Fruit fly (Drosophila melanogaster) whole organism, embryonic: ENCODE measurements around the gene kis.

Experiments
- Awh ChIP-seq: fragments of 200-800 bp; sonication (Bioruptor generic); IDR thresholded peaks from 2 replicates; pipeline ENCODE4, ENCODE4 v1.3.6; 2022; ENCODE audit warnings: missing biosample characterization, missing genetic modification characterization
- CG11695 ChIP-seq: fragments of 200-800 bp; sonication (Bioruptor generic); IDR thresholded peaks from 3 replicates; pipeline ENCODE4 v1.3.6; 2022; ENCODE audit warnings: missing biosample characterization, missing genetic modification characterization
- CG11723 ChIP-seq: fragments of 200-800 bp; sonication (Bioruptor generic); optimal IDR thresholded peaks from 2 replicates; lab custom pipeline; 2017; ENCODE audit warnings: missing biosample characterization, mild to moderate bottlenecking, missing genetic modification characterization
- CG12299 ChIP-seq: fragments of 200-800 bp; sonication (Bioruptor generic); optimal IDR thresholded peaks from 2 replicates; lab custom pipeline; 2018; ENCODE audit warnings: missing biosample characterization, mild to moderate bottlenecking, missing genetic modification characterization
- CG13287 ChIP-seq: fragments of 200-800 bp; sonication (Bioruptor generic); IDR thresholded peaks from 2 replicates; pipeline ENCODE4 v1.3.6; 2022; ENCODE audit warnings: missing biosample characterization, missing genetic modification characterization; ENCODE audit not compliant: partially characterized antibody
- CG14050 ChIP-seq: fragments of 200-800 bp; sonication (Bioruptor generic); IDR thresholded peaks from 3 replicates; pipeline ENCODE4 v1.3.6; 2022; ENCODE audit warnings: missing biosample characterization, missing genetic modification characterization
- CG1529 ChIP-seq: fragments of 200-800 bp; sonication (Bioruptor generic); optimal IDR thresholded peaks from 3 replicates; lab custom pipeline; 2018; ENCODE audit warnings: missing biosample characterization, missing genetic modification characterization
- CG16815 ChIP-seq: fragments of 200-800 bp; sonication (Bioruptor generic); optimal IDR thresholded peaks from 3 replicates; lab custom pipeline; 2017; ENCODE audit warnings: missing biosample characterization, mild to moderate bottlenecking, missing genetic modification characterization
- CG17361 ChIP-seq: fragments of 200-800 bp; sonication (Bioruptor generic); IDR thresholded peaks from 3 replicates; pipeline ENCODE4 v1.3.6; 2022; ENCODE audit warnings: missing biosample characterization, missing genetic modification characterization
- CG17802 ChIP-seq: fragments of 200-800 bp; sonication (Bioruptor generic); optimal IDR thresholded peaks from 2 replicates; lab custom pipeline; 2018; ENCODE audit warnings: missing biosample characterization, mild to moderate bottlenecking, missing genetic modification characterization, moderate library complexity
- CG1792 ChIP-seq: fragments of 200-800 bp; sonication (Bioruptor generic); optimal IDR thresholded peaks from 2 replicates; lab custom pipeline; 2016; ENCODE audit warnings: missing biosample characterization, missing genetic modification characterization
- CG18619 ChIP-seq: fragments of 200-800 bp; sonication (Bioruptor generic); optimal IDR thresholded peaks from 3 replicates; lab custom pipeline; 2017; ENCODE audit warnings: missing biosample characterization, mild to moderate bottlenecking, missing genetic modification characterization
- CG31441 ChIP-seq: fragments of 200-800 bp; sonication (Bioruptor generic); IDR thresholded peaks from 2 replicates; pipeline ENCODE4 v1.3.6; 2022; ENCODE audit warnings: missing biosample characterization, missing genetic modification characterization
- CG43689 ChIP-seq: fragments of 200-800 bp; sonication (Bioruptor generic); IDR thresholded peaks from 2 replicates; pipeline ENCODE4 v1.3.6; 2022; ENCODE audit warnings: missing biosample characterization, missing genetic modification characterization
- CG6813 ChIP-seq: fragments of 200-800 bp; sonication (Bioruptor generic); optimal IDR thresholded peaks from 2 replicates; lab custom pipeline; 2017; ENCODE audit warnings: missing biosample characterization, missing genetic modification characterization, mild to moderate bottlenecking, moderate library complexity, missing genetic modification reagents
- CG9609 ChIP-seq: fragments of 200-800 bp; sonication (Bioruptor generic); optimal IDR thresholded peaks from 3 replicates; lab custom pipeline; 2016; ENCODE audit warnings: missing biosample characterization, missing genetic modification characterization
- ERR ChIP-seq: fragments of 200-800 bp; sonication (Bioruptor generic); optimal IDR thresholded peaks from 2 replicates; lab custom pipeline; 2016; ENCODE audit warnings: missing biosample characterization, missing genetic modification characterization
- GATAe ChIP-seq: fragments of 200-800 bp; sonication (Bioruptor generic); conservative IDR thresholded peaks from 2 replicates; pipeline ENCODE4 v1.3.6; 2022; ENCODE audit warnings: missing biosample characterization, missing genetic modification characterization
- Gsc ChIP-seq: fragments of 200-800 bp; sonication (Bioruptor generic); IDR thresholded peaks from 2 replicates; pipeline ENCODE4 v1.3.6; 2022; ENCODE audit warnings: missing biosample characterization, missing genetic modification characterization
- Gug ChIP-seq: fragments of 200-800 bp; sonication (Bioruptor generic); IDR thresholded peaks from 4 replicates; pipeline ENCODE4 v1.3.6; 2022; ENCODE audit warnings: missing biosample characterization, missing genetic modification characterization
- Hr51 ChIP-seq, 2 experiments: fragments of 200-800 bp; sonication (Bioruptor generic); optimal IDR thresholded peaks; 2 replicates in 1 of 2; 3 replicates in 1 of 2; lab custom pipeline; 2016 to 2018; ENCODE audit warnings: missing biosample characterization in 2 of 2, missing genetic modification characterization in 2 of 2, mild to moderate bottlenecking in 1 of 2, moderate library complexity in 1 of 2
- Hr78 ChIP-seq, 2 experiments: fragments of 200-800 bp in 1 of 2; fragments of >200 bp in 1 of 2; sonication (Bioruptor generic) in 1 of 2; optimal IDR thresholded peaks; 2 replicates each; lab custom pipeline; 2017 to 2019; ENCODE audit warnings: missing biosample characterization in 2 of 2, missing genetic modification characterization in 2 of 2, mild to moderate bottlenecking in 1 of 2, moderate library complexity in 1 of 2
- MBD-R2 ChIP-seq: fragments of 200-800 bp; sonication (Bioruptor generic); IDR thresholded peaks from 2 replicates; pipeline ENCODE4 v1.3.6; 2022; ENCODE audit warnings: missing biosample characterization, missing genetic modification characterization
- MTF-1 ChIP-seq: fragments of 200-800 bp; sonication (Bioruptor generic); optimal IDR thresholded peaks from 2 replicates; lab custom pipeline; 2018; ENCODE audit warnings: missing biosample characterization, mild to moderate bottlenecking, missing genetic modification characterization, borderline replicate concordance
- Med ChIP-seq: fragments of 200-800 bp; sonication (Bioruptor generic); peaks from one replicate; lab custom pipeline; 2016; ENCODE audit warnings: missing biosample characterization, missing genetic modification characterization, mild to moderate bottlenecking, inconsistent platforms, moderate library complexity
- PHDP ChIP-seq: fragments of 200-800 bp; sonication (Bioruptor generic); optimal IDR thresholded peaks from 3 replicates; lab custom pipeline; 2018; ENCODE audit warnings: missing biosample characterization, mild to moderate bottlenecking, missing genetic modification characterization, moderate library complexity
- Rfx ChIP-seq: fragments of 200-800 bp; sonication (Bioruptor generic); IDR thresholded peaks from 2 replicates; pipeline ENCODE4 v1.3.6; 2022; ENCODE audit warnings: missing biosample characterization, missing genetic modification characterization
- Side ChIP-seq: fragments of 200-800 bp; sonication (Bioruptor generic); optimal IDR thresholded peaks from 2 replicates; lab custom pipeline; 2016; ENCODE audit warnings: missing biosample characterization, missing genetic modification characterization
- Sox102F ChIP-seq: fragments of 200-800 bp; sonication (Bioruptor generic); optimal IDR thresholded peaks from 2 replicates; lab custom pipeline; 2018; ENCODE audit warnings: missing biosample characterization, mild to moderate bottlenecking, missing genetic modification characterization, moderate library complexity
- Tbp ChIP-seq: fragments of >200 bp; optimal IDR thresholded peaks from 2 replicates; lab custom pipeline; 2018; ENCODE audit warnings: missing biosample characterization, missing genetic modification characterization
- chm ChIP-seq: fragments of 200-800 bp; sonication (Bioruptor generic); IDR thresholded peaks from 2 replicates; pipeline ENCODE4 v1.3.6; 2022; ENCODE audit warnings: missing biosample characterization, missing genetic modification characterization
- crc ChIP-seq: fragments of 200-800 bp; sonication (Bioruptor generic); optimal IDR thresholded peaks from 2 replicates; lab custom pipeline; 2016; ENCODE audit warnings: missing biosample characterization, missing genetic modification characterization
- dpn ChIP-seq, 2 experiments: fragments of 200-800 bp; sonication (Bioruptor generic); optimal IDR thresholded peaks; 3 replicates each; lab custom pipeline; 2016; ENCODE audit warnings: missing biosample characterization in 2 of 2, missing genetic modification characterization in 2 of 2
- jumu ChIP-seq: fragments of 200-800 bp; sonication (Bioruptor generic); optimal IDR thresholded peaks from 3 replicates; lab custom pipeline; 2016; ENCODE audit warnings: missing biosample characterization, missing genetic modification characterization
- kay ChIP-seq: fragments of 200-800 bp; sonication (Bioruptor generic); optimal IDR thresholded peaks from 2 replicates; lab custom pipeline; 2016; ENCODE audit warnings: missing biosample characterization, missing genetic modification characterization
- lbe ChIP-seq: fragments of 200-800 bp; sonication (Bioruptor generic); optimal IDR thresholded peaks from 2 replicates; lab custom pipeline; 2016; ENCODE audit warnings: missing biosample characterization, mild to moderate bottlenecking, missing genetic modification characterization
- maf-S ChIP-seq: fragments of 200-800 bp; sonication (Bioruptor generic); optimal IDR thresholded peaks from 2 replicates; lab custom pipeline; 2016; ENCODE audit warnings: missing biosample characterization, missing genetic modification characterization
- mld ChIP-seq: fragments of 200-800 bp; sonication (Bioruptor generic); IDR thresholded peaks from 3 replicates; pipeline ENCODE4 v1.3.6; 2022; ENCODE audit warnings: missing biosample characterization, missing genetic modification characterization; ENCODE audit not compliant: partially characterized antibody
- run ChIP-seq: fragments of 200-800 bp; sonication (Bioruptor generic); optimal IDR thresholded peaks from 3 replicates; lab custom pipeline; 2018; ENCODE audit warnings: missing biosample characterization, mild to moderate bottlenecking, missing genetic modification characterization
- sc ChIP-seq, 3 experiments: fragments of >200 bp in 2 of 3; fragments of 200-800 bp in 1 of 3; sonication (Bioruptor generic) in 1 of 3; optimal IDR thresholded peaks; 2 replicates in 2 of 3; 3 replicates in 1 of 3; lab custom pipeline; 2017; ENCODE audit warnings: mild to moderate bottlenecking in 1 of 3, missing biosample characterization in 1 of 3, missing genetic modification characterization in 1 of 3, missing genetic modification reagents in 1 of 3
- stwl ChIP-seq: fragments of 200-800 bp; sonication (Bioruptor generic); optimal IDR thresholded peaks from 3 replicates; lab custom pipeline; 2018; ENCODE audit warnings: missing biosample characterization, mild to moderate bottlenecking, missing genetic modification characterization, moderate library complexity
- tgo ChIP-seq: fragments of 200-800 bp; sonication (Bioruptor generic); IDR thresholded peaks from 3 replicates; pipeline ENCODE4 v1.3.6; 2022; ENCODE audit warnings: missing biosample characterization, missing genetic modification characterization
- vvl ChIP-seq: fragments of 200-800 bp; sonication (Bioruptor generic); IDR thresholded peaks from 2 replicates; pipeline ENCODE4 v1.3.6; 2022; ENCODE audit warnings: missing biosample characterization, missing genetic modification characterization
- wdn ChIP-seq: fragments of 200-800 bp; sonication (Bioruptor generic); IDR thresholded peaks from 2 replicates; pipeline ENCODE4 v1.3.6; 2022; ENCODE audit warnings: missing biosample characterization, missing genetic modification characterization
- wor ChIP-seq: fragments of 200-800 bp; sonication (Bioruptor generic); IDR thresholded peaks from 2 replicates; pipeline ENCODE4 v1.3.6; 2022; ENCODE audit warnings: missing biosample characterization, missing genetic modification characterization
- zfh2 ChIP-seq: fragments of 200-800 bp; sonication (Bioruptor generic); optimal IDR thresholded peaks from 2 replicates; lab custom pipeline; 2016; ENCODE audit warnings: missing biosample characterization, missing genetic modification characterization

kis gene

DNA sequence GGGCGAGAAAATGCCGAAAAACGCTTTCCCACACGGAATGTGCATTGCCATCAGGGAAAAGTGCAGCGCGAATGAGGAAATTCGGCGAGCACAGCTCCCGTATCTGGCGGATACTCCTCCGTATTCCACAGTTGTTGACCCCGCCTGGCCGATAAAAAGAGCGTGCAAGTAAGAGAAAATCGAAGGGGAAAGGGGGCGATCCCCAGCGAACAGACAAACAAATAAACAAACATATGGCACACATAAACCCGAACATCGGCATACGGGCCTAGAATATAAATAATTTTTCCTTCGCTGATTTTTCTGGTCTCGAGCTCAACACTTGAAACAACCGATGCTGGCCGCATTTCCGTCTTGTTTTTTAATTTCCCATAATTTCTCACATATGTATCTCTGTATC lies 39.8 kb upstream of the kis start (continued):
- TF ChIP-seq mld (GFP tag; lab: Robert Waterston, UW): no peak

DNA sequence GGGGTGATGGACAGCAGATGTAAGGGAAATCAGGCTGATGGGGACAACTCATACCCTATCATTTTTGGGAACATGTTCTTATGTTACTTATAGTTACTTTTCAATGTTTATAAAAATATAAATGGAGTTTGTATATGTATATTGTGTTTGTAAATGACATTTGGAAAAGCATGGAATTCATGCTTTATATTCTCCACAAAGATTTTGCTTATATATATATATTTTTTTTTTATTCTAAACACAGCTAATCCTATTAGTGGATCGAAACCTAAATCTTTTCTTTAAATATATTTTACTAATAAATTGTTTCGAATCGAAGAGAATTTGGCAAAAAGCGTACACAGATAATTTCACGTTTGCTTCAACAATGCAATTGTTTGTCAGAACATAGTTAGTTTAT lies 38.4 kb upstream of the kis start, which contains the start of gene Amnionless:
TSS of gene Amnionless (minus strand) at position 101 of the 400 bp plus-strand sequence.
- TF ChIP-seq CG6813 (GFP tag; lab: Kevin White, UChicago) (no peak), crc (GFP tag; lab: Kevin White, UChicago) (no peak), wor (GFP tag; lab: Robert Waterston, UW) (no peak), Side (GFP tag; lab: Kevin White, UChicago) (no peak), Hr51 (GFP tag; optimal IDR thresholded peaks at IDR 0.05; lab: Kevin White, UChicago) (no peak)

DNA sequence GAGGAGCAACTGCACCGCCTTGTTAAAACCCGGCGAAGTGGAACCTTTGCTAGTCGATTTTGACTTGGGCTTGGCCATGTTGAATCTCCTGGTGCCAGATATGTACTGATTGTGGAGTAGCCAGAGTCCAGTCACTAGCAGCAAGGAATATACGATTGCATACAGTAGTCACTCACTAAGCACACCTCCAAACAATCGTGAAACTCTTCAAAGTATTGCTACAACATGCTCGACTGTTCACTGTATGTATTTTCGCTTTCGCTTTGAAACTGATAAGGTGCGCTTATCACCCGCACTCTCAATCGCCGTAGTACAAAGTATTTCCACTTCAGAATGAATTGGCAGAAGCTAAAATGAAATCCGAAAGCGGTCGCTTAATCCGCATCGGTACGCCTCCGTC lies 35.8 kb upstream of the kis start:
- peak; percentile 25 for TF ChIP-seq kay (GFP tag; lab: Kevin White, UChicago)
- no peak for TF ChIP-seq stwl (tag; lab: Kevin White, UChicago)
- peak; percentile 10 for TF ChIP-seq CG12299 (tag; lab: Kevin White, UChicago)
- no peak for TF ChIP-seq Tbp (GFP tag; lab: Kevin White, UChicago)
- TF ChIP-seq CG43689 (GFP tag; lab: Robert Waterston, UW): no peak
- TF ChIP-seq vvl (GFP tag; lab: Robert Waterston, UW): peak; percentile 84
- TF ChIP-seq CG17361 (GFP tag; lab: Robert Waterston, UW): no peak
- no peak for TF ChIP-seq Gsc
- peak; percentile 56; the same call in 1 of the 2 replicates for TF ChIP-seq wdn (GFP tag; lab: Robert Waterston, UW)
- TF ChIP-seq CG13287: no peak
- TF ChIP-seq CG18619 (GFP tag; lab: Kevin White, UChicago): peak; percentile 55
- peak; percentile 41; the same call in 1 of the 3 replicates for TF ChIP-seq CG14050 (GFP tag; lab: Robert Waterston, UW)
- TF ChIP-seq Med (GFP tag; lab: Kevin White, UChicago): peak; percentile 95
- peak; percentile 43 for TF ChIP-seq CG9609 (GFP tag; lab: Kevin White, UChicago)
- peak; percentile 86 for TF ChIP-seq chm (GFP tag; lab: Robert Waterston, UW)
- no peak for TF ChIP-seq Hr78 (GFP tag; optimal IDR thresholded peaks at IDR 0.05; lab: Kevin White, UChicago)
- peak; percentile 73 to 83 for TF ChIP-seq dpn (GFP tag; optimal IDR thresholded peaks at IDR 0.05; lab: Kevin White, UChicago)
- no peak for TF ChIP-seq CG1792 (GFP tag; lab: Kevin White, UChicago)
- TF ChIP-seq zfh2 (GFP tag; lab: Kevin White, UChicago): peak; percentile 62
- no peak for TF ChIP-seq sc (optimal IDR thresholded peaks at IDR 0.05; lab: Kevin White, UChicago)
- no peak for TF ChIP-seq sc (GFP tag; optimal IDR thresholded peaks at IDR 0.05; lab: Kevin White, UChicago)
- TF ChIP-seq maf-S (GFP tag; lab: Kevin White, UChicago): no peak
- no peak for TF ChIP-seq CG1529 (GFP tag; lab: Kevin White, UChicago)
- peak; percentile 36 for TF ChIP-seq CG11723 (GFP tag; lab: Kevin White, UChicago)
- TF ChIP-seq CG16815 (GFP tag; lab: Kevin White, UChicago): no peak
- peak; percentile 90 for TF ChIP-seq lbe (GFP tag; lab: Kevin White, UChicago)
- peak; percentile 60 for TF ChIP-seq ERR
- TF ChIP-seq PHDP: peak; percentile 69
- peak; percentile 53; the same call in 1 of the 2 replicates for TF ChIP-seq Awh (GFP tag; lab: Robert Waterston, UW)
- peak; percentile 84; the same call in 3 of the 4 replicates for TF ChIP-seq Gug (GFP tag; lab: Robert Waterston, UW)
- TF ChIP-seq tgo (GFP tag; lab: Robert Waterston, UW): peak; percentile 69; the same call in 2 of the 3 replicates
- TF ChIP-seq CG11695 (GFP tag; lab: Robert Waterston, UW): peak; percentile 62; the same call in 1 of the 3 replicates
- peak; percentile 62 for TF ChIP-seq MTF-1 (GFP tag; lab: Kevin White, UChicago)
- TF ChIP-seq CG31441 (GFP tag; lab: Robert Waterston, UW): no peak; the same call in 1 of the 2 replicates
- peak; percentile 58 for TF ChIP-seq Sox102F (GFP tag; lab: Kevin White, UChicago)
- peak; percentile 42 for TF ChIP-seq run
- TF ChIP-seq CG17802 (tag; lab: Kevin White, UChicago): no peak
- TF ChIP-seq MBD-R2: peak; percentile 59
- peak; percentile 94 for TF ChIP-seq GATAe (GFP tag; lab: Robert Waterston, UW)
- TF ChIP-seq Rfx (GFP tag; lab: Robert Waterston, UW): peak; percentile 88
- TF ChIP-seq jumu: peak; percentile 51
